Worm (Caenorhabditis elegans) whole organism, L4 larva: ENCODE data around the gene C50F4.10.

ENCODE experiments used
- D1046.2 ChIP-seq: fragments of 200-800 bp; sonication (Bioruptor generic); IDR thresholded peaks from 2 replicates; pipeline ENCODE4 v1.3.6; 2022; ENCODE audit warnings: missing genetic modification characterization, missing compliant biosample characterization
- F10B5.3 ChIP-seq: sonication (generic microtip); optimal IDR thresholded peaks from 2 replicates; lab custom pipeline; 2016; ENCODE audit warnings: mild to moderate bottlenecking, missing genetic modification characterization, missing compliant biosample characterization
- F44E2.7 ChIP-seq: fragments of 200-800 bp; sonication (Bioruptor generic); IDR thresholded peaks from 2 replicates; pipeline ENCODE4 v2.1.2; 2022; ENCODE audit warnings: missing genetic modification characterization, missing compliant biosample characterization
- Y105C5A.15 ChIP-seq: fragments of 200-800 bp; sonication (Bioruptor generic); IDR thresholded peaks from 2 replicates; pipeline ENCODE4 v1.3.6; 2022; ENCODE audit warnings: missing genetic modification characterization, missing compliant biosample characterization
- aha-1 ChIP-seq: fragments of 150-350 bp; peaks from one replicate; lab custom pipeline; 2014; ENCODE audit warnings: missing biosample characterization, missing genetic modification characterization
- arid-1 ChIP-seq: fragments of 200-800 bp; sonication (Bioruptor generic); conservative IDR thresholded peaks from 2 replicates; pipeline ENCODE4 v1.3.6; 2022; ENCODE audit warnings: missing genetic modification reagents, missing genetic modification characterization, missing compliant biosample characterization
- attf-4 ChIP-seq: sonication (generic microtip); optimal IDR thresholded peaks from 3 replicates; lab custom pipeline; 2017; ENCODE audit warnings: missing biosample characterization, missing genetic modification characterization
- ceh-20 ChIP-seq: fragments of 200-800 bp; sonication (Bioruptor generic); IDR thresholded peaks from 2 replicates; pipeline ENCODE4 v1.3.6; 2022; ENCODE audit warnings: missing genetic modification reagents, missing genetic modification characterization, missing compliant biosample characterization
- ceh-28 ChIP-seq: fragments of 150-350 bp; optimal IDR thresholded peaks from 2 replicates; lab custom pipeline; 2014; ENCODE audit warnings: missing biosample characterization, missing genetic modification reagents, missing genetic modification characterization
- ceh-44 ChIP-seq: fragments of 200-800 bp; sonication (Bioruptor generic); IDR thresholded peaks from 2 replicates; pipeline ENCODE4 v1.3.6; 2022; ENCODE audit warnings: missing genetic modification reagents, missing genetic modification characterization, missing compliant biosample characterization
- ceh-62 ChIP-seq: sonication (generic microtip); optimal IDR thresholded peaks from 2 replicates; lab custom pipeline; 2017; ENCODE audit warnings: missing biosample characterization, missing genetic modification characterization
- ceh-82 ChIP-seq: sonication (generic microtip); optimal IDR thresholded peaks from 2 replicates; lab custom pipeline; 2017; ENCODE audit warnings: missing biosample characterization, missing genetic modification characterization
- ces-1 ChIP-seq: fragments of 150-350 bp; sonication (generic microtip); optimal IDR thresholded peaks from 4 replicates; lab custom pipeline; 2014; ENCODE audit warnings: missing biosample characterization, missing genetic modification reagents, missing genetic modification characterization
- daf-16 ChIP-seq, 3 experiments: sonication (generic microtip); optimal IDR thresholded peaks; 2 replicates each; lab custom pipeline; 2016 to 2017; ENCODE audit warnings: missing genetic modification characterization in 3 of 3, missing genetic modification reagents in 3 of 3, mild to moderate bottlenecking in 2 of 3, missing compliant biosample characterization in 2 of 3, missing biosample characterization in 1 of 3, moderate library complexity in 1 of 3
- daf-8 ChIP-seq: fragments of 200-800 bp; sonication (Bioruptor generic); IDR thresholded peaks from 2 replicates; pipeline ENCODE4 v1.3.6; 2022; ENCODE audit warnings: missing genetic modification characterization, missing compliant biosample characterization
- dmd-6 ChIP-seq: fragments of 200-800 bp; sonication (Bioruptor generic); IDR thresholded peaks from 2 replicates; pipeline ENCODE4 v1.3.6; 2022; ENCODE audit warnings: missing genetic modification reagents, missing genetic modification characterization, missing compliant biosample characterization
- dmd-8 ChIP-seq: fragments of 200-800 bp; sonication (Bioruptor generic); IDR thresholded peaks from 2 replicates; pipeline ENCODE4 v1.3.6; 2022; ENCODE audit warnings: missing genetic modification characterization, missing compliant biosample characterization
- duxl-1 ChIP-seq: sonication (generic microtip); optimal IDR thresholded peaks from 2 replicates; lab custom pipeline; 2016; ENCODE audit warnings: mild to moderate bottlenecking, missing genetic modification characterization, moderate library complexity, missing compliant biosample characterization; ENCODE audit not compliant: poor library complexity
- dve-1 ChIP-seq: sonication (generic microtip); optimal IDR thresholded peaks from 2 replicates; lab custom pipeline; 2017; ENCODE audit warnings: antibody characterized with exemption, mild to moderate bottlenecking, missing genetic modification characterization, missing compliant biosample characterization; ENCODE audit not compliant: insufficient read depth
- fkh-10 ChIP-seq: fragments of 150-350 bp; optimal IDR thresholded peaks from 2 replicates; lab custom pipeline; 2014; ENCODE audit warnings: missing biosample characterization, missing genetic modification reagents, missing genetic modification characterization
- hlh-11 ChIP-seq: fragments of 200-800 bp; sonication (Bioruptor generic); optimal IDR thresholded peaks from 2 replicates; lab custom pipeline; 2018; ENCODE audit warnings: mild to moderate bottlenecking, missing genetic modification characterization, missing compliant biosample characterization
- hmg-1.1 ChIP-seq: fragments of 200-800 bp; sonication (Bioruptor generic); IDR thresholded peaks from 2 replicates; pipeline ENCODE4 v1.3.6; 2022; ENCODE audit warnings: missing genetic modification reagents, missing genetic modification characterization, missing compliant biosample characterization
- lim-7 ChIP-seq: fragments of 200-800 bp; sonication (Bioruptor generic); IDR thresholded peaks from 2 replicates; pipeline ENCODE4 v1.3.6; 2022; ENCODE audit warnings: missing genetic modification characterization, missing compliant biosample characterization
- lin-1 ChIP-seq: fragments of 200-800 bp; sonication (Bioruptor generic); IDR thresholded peaks from 2 replicates; pipeline ENCODE4 v1.3.6; 2022; ENCODE audit warnings: missing genetic modification reagents, missing genetic modification characterization, missing compliant biosample characterization
- lin-38 ChIP-seq: fragments of 200-800 bp; sonication (Bioruptor generic); IDR thresholded peaks from 2 replicates; pipeline ENCODE4 v1.3.6; 2022; ENCODE audit warnings: missing genetic modification reagents, missing genetic modification characterization, missing compliant biosample characterization
- mdl-1 ChIP-seq, 2 experiments: fragments of 150-350 bp in 1 of 2; sonication (generic microtip) in 1 of 2; optimal IDR thresholded peaks; 2 replicates each; lab custom pipeline; 2014 to 2017; ENCODE audit warnings: missing biosample characterization in 2 of 2, missing genetic modification characterization in 2 of 2
- mep-1 ChIP-seq: fragments of 150-350 bp; sonication (generic microtip); optimal IDR thresholded peaks from 3 replicates; lab custom pipeline; 2014; ENCODE audit warnings: missing biosample characterization, missing genetic modification characterization
- mes-2 ChIP-seq: sonication (generic microtip); optimal IDR thresholded peaks from 2 replicates; lab custom pipeline; 2016; ENCODE audit warnings: missing genotype, mild to moderate bottlenecking, missing genetic modification characterization, missing compliant biosample characterization; ENCODE audit not compliant: poor library complexity, severe bottlenecking
- mxl-2 ChIP-seq: fragments of 200-800 bp; sonication (Bioruptor generic); conservative IDR thresholded peaks from 2 replicates; pipeline ENCODE4 v1.3.6; 2022; ENCODE audit warnings: missing genetic modification reagents, missing genetic modification characterization, missing compliant biosample characterization
- nhr-111 ChIP-seq: fragments of 200-800 bp; sonication (Bioruptor generic); optimal IDR thresholded peaks from 2 replicates; lab custom pipeline; 2018; ENCODE audit warnings: mild to moderate bottlenecking, missing genetic modification characterization, missing compliant biosample characterization
- nhr-25 ChIP-seq: sonication (generic microtip); optimal IDR thresholded peaks from 2 replicates; lab custom pipeline; 2017; ENCODE audit warnings: missing genetic modification characterization, mild to moderate bottlenecking, missing compliant biosample characterization, antibody characterized with exemption, moderate library complexity, borderline replicate concordance; ENCODE audit not compliant: insufficient read depth
- nhr-42 ChIP-seq: fragments of 200-800 bp; sonication (Bioruptor generic); IDR thresholded peaks from 2 replicates; pipeline ENCODE4 v1.3.6; 2022; ENCODE audit warnings: missing genetic modification characterization, missing compliant biosample characterization
- pha-4 ChIP-seq, 2 experiments: fragments of 150-350 bp in 1 of 2; fragments of 200-800 bp in 1 of 2; sonication (Bioruptor generic) in 1 of 2; IDR thresholded peaks in 1 of 2; optimal IDR thresholded peaks in 1 of 2; 2 replicates each; pipeline versions ENCODE4 v1.3.6 to Lab custom; 2014 to 2022; ENCODE audit warnings: missing genetic modification characterization in 2 of 2, missing genetic modification reagents in 2 of 2, missing biosample characterization in 1 of 2, missing compliant biosample characterization in 1 of 2
- pqm-1 ChIP-seq: sonication (generic microtip); optimal IDR thresholded peaks from 2 replicates; lab custom pipeline; 2017; ENCODE audit warnings: missing biosample characterization, missing genetic modification characterization
- rbr-2 ChIP-seq: sonication (generic microtip); optimal IDR thresholded peaks from 2 replicates; lab custom pipeline; 2016; ENCODE audit warnings: missing genotype, missing genetic modification characterization, missing compliant biosample characterization
- saeg-2 ChIP-seq: fragments of 200-800 bp; sonication (Bioruptor generic); IDR thresholded peaks from 2 replicates; pipeline ENCODE4 v1.3.6; 2022; ENCODE audit warnings: missing genetic modification reagents, missing genetic modification characterization, missing compliant biosample characterization
- sdz-12 ChIP-seq: fragments of 200-800 bp; sonication (Bioruptor generic); optimal IDR thresholded peaks from 2 replicates; lab custom pipeline; 2018; ENCODE audit warnings: mild to moderate bottlenecking, missing genetic modification characterization, missing compliant biosample characterization
- set-16 ChIP-seq: fragments of 200-800 bp; sonication (Bioruptor generic); IDR thresholded peaks from 2 replicates; pipeline ENCODE4 v1.3.6; 2022; ENCODE audit warnings: missing genetic modification reagents, missing genetic modification characterization, missing compliant biosample characterization
- skn-1 ChIP-seq: fragments of 150-350 bp; optimal IDR thresholded peaks from 2 replicates; lab custom pipeline; 2014; ENCODE audit warnings: missing biosample characterization, missing genetic modification characterization
- snpc-1.2 ChIP-seq: fragments of 200-800 bp; sonication (Bioruptor generic); IDR thresholded peaks from 2 replicates; pipeline ENCODE4 v1.3.6; 2022; ENCODE audit warnings: missing genetic modification reagents, missing genetic modification characterization, missing compliant biosample characterization
- snpc-4 ChIP-seq: fragments of 150-350 bp; optimal IDR thresholded peaks from 2 replicates; lab custom pipeline; 2014; ENCODE audit warnings: missing biosample characterization, missing genetic modification characterization
- spr-3 ChIP-seq: fragments of 200-800 bp; sonication (Bioruptor generic); optimal IDR thresholded peaks from 2 replicates; lab custom pipeline; 2018; ENCODE audit warnings: mild to moderate bottlenecking, missing genetic modification characterization, missing compliant biosample characterization
- tag-97 ChIP-seq: fragments of 200-800 bp; sonication (Bioruptor generic); IDR thresholded peaks from 2 replicates; pipeline ENCODE4 v1.3.6; 2022; ENCODE audit warnings: missing genetic modification characterization, missing compliant biosample characterization
- tra-1 ChIP-seq: fragments of 200-800 bp; sonication (Bioruptor generic); IDR thresholded peaks from 2 replicates; pipeline ENCODE4 v1.3.6; 2022; ENCODE audit warnings: missing genetic modification reagents, missing genetic modification characterization, missing compliant biosample characterization
- zfp-2 ChIP-seq: sonication (generic microtip); optimal IDR thresholded peaks from 2 replicates; lab custom pipeline; 2016; ENCODE audit warnings: mild to moderate bottlenecking, missing genetic modification characterization, missing compliant biosample characterization
- zfp-3 ChIP-seq: fragments of 200-800 bp; sonication (Bioruptor generic); conservative IDR thresholded peaks from 2 replicates; pipeline ENCODE4 v1.3.6; 2022; ENCODE audit warnings: missing genetic modification reagents, missing genetic modification characterization, missing compliant biosample characterization
- zip-11 ChIP-seq: fragments of 200-800 bp; sonication (Bioruptor generic); IDR thresholded peaks from 2 replicates; pipeline ENCODE4 v1.3.6; 2022; ENCODE audit warnings: missing genetic modification characterization, missing compliant biosample characterization
- zip-2 ChIP-seq: fragments of 150-350 bp; optimal IDR thresholded peaks from 2 replicates; lab custom pipeline; 2014; ENCODE audit warnings: missing biosample characterization, missing genetic modification characterization
- ztf-11 ChIP-seq: fragments of 150-350 bp; optimal IDR thresholded peaks from 2 replicates; lab custom pipeline; 2014; ENCODE audit warnings: missing biosample characterization, missing genetic modification characterization

C50F4.10 gene

DNA sequence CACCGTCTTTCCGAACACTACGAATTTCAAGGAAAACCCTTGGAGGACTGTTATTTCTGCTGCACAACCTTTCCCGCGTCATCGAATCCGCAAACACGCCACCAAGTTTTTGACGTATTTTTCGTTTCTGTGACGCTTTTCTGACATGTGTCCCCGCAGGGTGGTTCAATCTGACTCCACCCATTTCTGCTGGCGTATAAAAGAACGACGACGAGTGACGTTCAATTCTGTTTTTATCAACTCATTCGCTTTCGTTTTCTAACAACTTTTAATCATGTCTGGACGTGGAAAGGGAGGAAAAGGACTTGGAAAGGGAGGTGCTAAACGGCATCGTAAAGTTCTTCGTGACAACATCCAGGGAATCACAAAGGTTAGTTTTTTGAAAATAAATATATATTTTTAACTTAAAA is 15.5 kb upstream of the C50F4.10 start, which contains the start of gene his-37 (continued):
- TF ChIP-seq ceh-82 (tag; lab: Kevin White, UChicago) (no peak), daf-8 (peak; percentile 85; the same call in 1 of the 2 replicates), ceh-20 (GFP tag; lab: Robert Waterston, UW) (peak; percentile 99), hlh-11 (tag; lab: Kevin White, UChicago) (peak; percentile 99), snpc-4 (tag; lab: Kevin White, UChicago) (peak; percentile 54), mdl-1 (tag; optimal IDR thresholded peaks at IDR 0.05; lab: Kevin White, UChicago) (peak; percentile 74 to 97), aha-1 (tag; lab: Kevin White, UChicago) (peak; percentile 100), ceh-62 (tag; lab: Kevin White, UChicago) (no peak), nhr-42 (peak; percentile 97), duxl-1 (tag; lab: Kevin White, UChicago) (peak; percentile 96), pha-4 (GFP tag; IDR thresholded peaks at IDR 0.05; lab: Robert Waterston, UW) (peak; percentile 97), pha-4 (tag; optimal IDR thresholded peaks at IDR 0.05; lab: Kevin White, UChicago) (peak; percentile 98), mes-2 (tag; lab: Kevin White, UChicago) (peak; percentile 95), daf-16 (GFP tag; optimal IDR thresholded peaks at IDR 0.05; lab: Kevin White, UChicago) (peak; percentile 71 to 96), daf-16 (tag; optimal IDR thresholded peaks at IDR 0.05; lab: Kevin White, UChicago) (peak; percentile 84), Y105C5A.15 (GFP tag; lab: Robert Waterston, UW) (peak; percentile 61; the same call in 1 of the 2 replicates), saeg-2 (peak; percentile 96), dmd-8 (GFP tag; lab: Robert Waterston, UW) (no peak), set-16 (peak; percentile 51; the same call in 1 of the 2 replicates), dve-1 (tag; lab: Kevin White, UChicago) (peak; percentile 100), F10B5.3 (tag; lab: Kevin White, UChicago) (peak; percentile 91), arid-1 (GFP tag; lab: Robert Waterston, UW) (peak; percentile 92), nhr-111 (GFP tag; lab: Kevin White, UChicago) (no peak), D1046.2 (peak; percentile 91; the same call in 1 of the 2 replicates), hmg-1.1 (GFP tag; lab: Robert Waterston, UW) (peak; percentile 97), tag-97 (GFP tag; lab: Robert Waterston, UW) (no peak), fkh-10 (GFP tag; lab: Kevin White, UChicago) (peak; percentile 98), zip-2 (tag; lab: Kevin White, UChicago) (peak; percentile 92), nhr-25 (tag; lab: Kevin White, UChicago) (peak; percentile 98), pqm-1 (tag; lab: Kevin White, UChicago) (peak; percentile 91), zfp-2 (tag; lab: Kevin White, UChicago) (peak; percentile 85), attf-4 (tag; lab: Kevin White, UChicago) (peak; percentile 21), zip-11 (GFP tag; lab: Robert Waterston, UW) (no peak), mxl-2 (GFP tag; lab: Robert Waterston, UW) (peak; percentile 85; the same call in 1 of the 2 replicates), tra-1 (GFP tag; lab: Robert Waterston, UW) (peak; percentile 98), sdz-12 (GFP tag; lab: Kevin White, UChicago) (no peak), rbr-2 (tag; lab: Kevin White, UChicago) (peak; percentile 99), ceh-44 (GFP tag; lab: Robert Waterston, UW) (no peak), lim-7 (GFP tag; lab: Robert Waterston, UW) (no peak), ces-1 (peak; percentile 89), skn-1 (peak; percentile 78), zfp-3 (GFP tag; lab: Robert Waterston, UW) (peak; percentile 99), ztf-11 (tag; lab: Kevin White, UChicago) (no peak), spr-3 (GFP tag; lab: Kevin White, UChicago) (peak; percentile 89), F44E2.7 (GFP tag; lab: Robert Waterston, UW) (no peak), dmd-6 (GFP tag; lab: Robert Waterston, UW) (peak; percentile 99), snpc-1.2 (GFP tag; lab: Robert Waterston, UW) (no peak), mep-1 (tag; lab: Kevin White, UChicago) (peak; percentile 99), lin-38 (GFP tag; lab: Robert Waterston, UW) (peak; percentile 91), ceh-28 (tag; lab: Kevin White, UChicago) (peak; percentile 59), lin-1 (GFP tag; lab: Robert Waterston, UW) (peak; percentile 94)
